Worm (Caenorhabditis elegans) whole organism, young adult: ENCODE results near the gene spp-10.
A peak's percentile ranks its signal among the peaks of the same experiment; 100 is the strongest.

Experiments
- B0261.1 ChIP-seq: sonication (generic microtip); optimal IDR thresholded peaks from 2 replicates; lab custom pipeline; 2016; ENCODE audit warnings: mild to moderate bottlenecking, missing genetic modification characterization, moderate library complexity, missing compliant biosample characterization
- B0336.3 ChIP-seq: fragments of 200-800 bp; sonication (Bioruptor generic); IDR thresholded peaks from 2 replicates; pipeline ENCODE4 v1.3.6; 2022; ENCODE audit warnings: missing genetic modification characterization, missing compliant biosample characterization
- F37B4.10 ChIP-seq: fragments of 200-800 bp; sonication (Bioruptor generic); IDR thresholded peaks from 2 replicates; pipeline ENCODE4 v1.3.6; 2022; ENCODE audit warnings: missing genetic modification characterization, missing compliant biosample characterization
- F39B2.1 ChIP-seq: fragments of 200-800 bp; sonication (Bioruptor generic); IDR thresholded peaks from 2 replicates; pipeline ENCODE4 v1.3.6; 2022; ENCODE audit warnings: missing genetic modification reagents, missing genetic modification characterization, missing compliant biosample characterization
- F55B11.4 ChIP-seq: sonication (generic microtip); optimal IDR thresholded peaks from 2 replicates; lab custom pipeline; 2016; ENCODE audit warnings: missing compliant biosample characterization, missing genetic modification characterization, borderline replicate concordance; ENCODE audit not compliant: insufficient read depth
- T26A5.8 ChIP-seq: sonication (generic microtip); optimal IDR thresholded peaks from 2 replicates; lab custom pipeline; 2016; ENCODE audit warnings: missing genetic modification characterization, missing compliant biosample characterization
- Y53F4B.3 ChIP-seq: fragments of 200-800 bp; sonication (Bioruptor generic); IDR thresholded peaks from 2 replicates; pipeline ENCODE4 v1.3.6; 2022; ENCODE audit warnings: missing genetic modification reagents, missing genetic modification characterization, missing compliant biosample characterization
- Y56A3A.18 ChIP-seq: fragments of 200-800 bp; sonication (Bioruptor generic); IDR thresholded peaks from 2 replicates; pipeline ENCODE4 v1.3.6; 2022; ENCODE audit warnings: missing genetic modification reagents, missing genetic modification characterization, missing compliant biosample characterization
- Y67H2A.10 ChIP-seq: fragments of 200-800 bp; sonication (Bioruptor generic); conservative IDR thresholded peaks from 2 replicates; pipeline ENCODE4 v1.3.6; 2022; ENCODE audit warnings: missing genetic modification reagents, missing genetic modification characterization, missing compliant biosample characterization
- Y79H2A.3 ChIP-seq: fragments of 200-800 bp; sonication (Bioruptor generic); conservative IDR thresholded peaks from 2 replicates; pipeline ENCODE4 v1.3.6; 2022; ENCODE audit warnings: missing genetic modification reagents, missing genetic modification characterization, missing compliant biosample characterization
- Y95B8A.8 ChIP-seq: fragments of 200-800 bp; sonication (Bioruptor generic); IDR thresholded peaks from 2 replicates; pipeline ENCODE4 v1.3.6; 2022; ENCODE audit warnings: missing genetic modification reagents, missing genetic modification characterization, missing compliant biosample characterization
- akir-1 ChIP-seq: fragments of 200-800 bp; sonication (Bioruptor generic); optimal IDR thresholded peaks from 2 replicates; lab custom pipeline; 2018; ENCODE audit warnings: mild to moderate bottlenecking, missing genetic modification characterization, moderate library complexity, missing compliant biosample characterization
- ama-1 ChIP-seq, 3 experiments: fragments of 150-350 bp in 1 of 3; sonication (generic microtip) in 2 of 3; optimal IDR thresholded peaks; 2 replicates each; lab custom pipeline; 2014 to 2018; ENCODE audit warnings: missing biosample characterization in 2 of 3, missing genetic modification characterization in 2 of 3, missing genetic modification reagents in 2 of 3
- aptf-2 ChIP-seq: fragments of 200-800 bp; sonication (Bioruptor generic); conservative IDR thresholded peaks from 2 replicates; pipeline ENCODE4 v1.3.6; 2022; ENCODE audit warnings: missing genetic modification reagents, missing genetic modification characterization, missing compliant biosample characterization
- attf-5 ChIP-seq: fragments of 200-800 bp; sonication (Bioruptor generic); optimal IDR thresholded peaks from 2 replicates; lab custom pipeline; 2018; ENCODE audit warnings: mild to moderate bottlenecking, missing genetic modification characterization, missing compliant biosample characterization
- bed-2 ChIP-seq: fragments of 200-800 bp; sonication (Bioruptor generic); IDR thresholded peaks from 2 replicates; pipeline ENCODE4 v1.3.6; 2022; ENCODE audit warnings: missing genetic modification reagents, missing genetic modification characterization, missing compliant biosample characterization
- ccch-3 ChIP-seq: fragments of 200-800 bp; sonication (Bioruptor generic); optimal IDR thresholded peaks from 2 replicates; lab custom pipeline; 2018; ENCODE audit warnings: mild to moderate bottlenecking, missing genetic modification characterization, missing compliant biosample characterization
- ceh-79 ChIP-seq: sonication (generic microtip); optimal IDR thresholded peaks from 2 replicates; lab custom pipeline; 2017; ENCODE audit warnings: mild to moderate bottlenecking, missing genetic modification characterization, missing compliant biosample characterization
- chd-7 ChIP-seq: sonication (generic microtip); optimal IDR thresholded peaks from 2 replicates; lab custom pipeline; 2016; ENCODE audit warnings: mild to moderate bottlenecking, missing genetic modification characterization, moderate library complexity, missing compliant biosample characterization
- die-1 ChIP-seq: sonication (generic microtip); optimal IDR thresholded peaks from 2 replicates; lab custom pipeline; 2016; ENCODE audit warnings: missing genotype, mild to moderate bottlenecking, missing genetic modification characterization, missing compliant biosample characterization
- dox-1 ChIP-seq: fragments of 200-800 bp; sonication (Bioruptor generic); IDR thresholded peaks from 2 replicates; pipeline ENCODE4 v1.3.6; 2022; ENCODE audit warnings: missing genetic modification reagents, missing genetic modification characterization, missing compliant biosample characterization
- egl-18 ChIP-seq: fragments of 200-800 bp; sonication (Bioruptor generic); IDR thresholded peaks from 2 replicates; pipeline ENCODE4 v1.3.6; 2022; ENCODE audit warnings: missing genetic modification reagents, missing genetic modification characterization, missing compliant biosample characterization
- him-1 ChIP-seq: sonication (generic microtip); optimal IDR thresholded peaks from 2 replicates; lab custom pipeline; 2016; ENCODE audit warnings: missing genotype, missing genetic modification reagents, missing genetic modification characterization, missing compliant biosample characterization
- hlh-26 ChIP-seq: fragments of 200-800 bp; sonication (Bioruptor generic); conservative IDR thresholded peaks from 2 replicates; pipeline ENCODE4 v1.3.6; 2022; ENCODE audit warnings: missing genetic modification reagents, missing genetic modification characterization, missing compliant biosample characterization
- hmg-1.2 ChIP-seq: fragments of 200-800 bp; sonication (Bioruptor generic); IDR thresholded peaks from 2 replicates; pipeline ENCODE4 v1.3.6; 2022; ENCODE audit warnings: missing genetic modification reagents, missing genetic modification characterization, missing compliant biosample characterization
- lin-26 ChIP-seq: fragments of 200-800 bp; sonication (Bioruptor generic); IDR thresholded peaks from 2 replicates; pipeline ENCODE4 v1.3.6; 2022; ENCODE audit warnings: missing genetic modification reagents, missing genetic modification characterization, missing compliant biosample characterization
- lin-35 ChIP-seq, 3 experiments: fragments of 150-350 bp in 2 of 3; sonication (generic microtip) in 1 of 3; optimal IDR thresholded peaks; 2 replicates each; lab custom pipeline; 2014 to 2018; ENCODE audit warnings: missing biosample characterization in 3 of 3, missing genetic modification characterization in 3 of 3, missing genetic modification reagents in 3 of 3
- lin-40 ChIP-seq: sonication (generic microtip); optimal IDR thresholded peaks from 2 replicates; lab custom pipeline; 2016; ENCODE audit warnings: missing genetic modification characterization, mild to moderate bottlenecking, missing compliant biosample characterization, missing genotype, missing genetic modification reagents
- madf-10 ChIP-seq: sonication (generic microtip); optimal IDR thresholded peaks from 2 replicates; lab custom pipeline; 2016; ENCODE audit warnings: mild to moderate bottlenecking, missing genetic modification characterization, missing compliant biosample characterization
- madf-8 ChIP-seq: fragments of 200-800 bp; sonication (Bioruptor generic); conservative IDR thresholded peaks from 2 replicates; pipeline ENCODE4 v1.3.6; 2022; ENCODE audit warnings: missing genetic modification reagents, missing genetic modification characterization, missing compliant biosample characterization
- mel-28 ChIP-seq: sonication (generic microtip); optimal IDR thresholded peaks from 2 replicates; lab custom pipeline; 2016; ENCODE audit warnings: borderline replicate concordance, mild to moderate bottlenecking, missing genetic modification characterization, missing compliant biosample characterization
- nfya-1 ChIP-seq: sonication (generic microtip); optimal IDR thresholded peaks from 2 replicates; lab custom pipeline; 2017; ENCODE audit warnings: antibody characterized with exemption, missing compliant biosample characterization, missing genetic modification characterization, borderline replicate concordance; ENCODE audit not compliant: insufficient read depth
- nhr-120 ChIP-seq: fragments of 200-800 bp; sonication (Bioruptor generic); IDR thresholded peaks from 2 replicates; pipeline ENCODE4 v1.3.6; 2022; ENCODE audit warnings: missing genetic modification characterization, missing compliant biosample characterization
- nhr-179 ChIP-seq: sonication (generic microtip); optimal IDR thresholded peaks from 2 replicates; lab custom pipeline; 2016; ENCODE audit warnings: mild to moderate bottlenecking, missing genetic modification characterization, missing compliant biosample characterization
- pha-4 ChIP-seq: fragments of 150-350 bp; sonication (generic microtip); optimal IDR thresholded peaks from 2 replicates; lab custom pipeline; 2014; ENCODE audit warnings: missing biosample characterization, missing genetic modification reagents, missing genetic modification characterization
- rec-8 ChIP-seq, 2 experiments: sonication (generic microtip); optimal IDR thresholded peaks; 2 replicates each; lab custom pipeline; 2016; ENCODE audit warnings: mild to moderate bottlenecking in 2 of 2, missing genetic modification characterization in 2 of 2, missing genetic modification reagents in 2 of 2, missing genotype in 2 of 2, missing biosample characterization in 1 of 2, missing compliant biosample characterization in 1 of 2, moderate library complexity in 1 of 2
- repo-1 ChIP-seq: sonication (generic microtip); optimal IDR thresholded peaks from 2 replicates; lab custom pipeline; 2017; ENCODE audit warnings: mild to moderate bottlenecking, missing genetic modification characterization, missing compliant biosample characterization
- snpc-1.3 ChIP-seq: sonication (generic microtip); optimal IDR thresholded peaks from 2 replicates; lab custom pipeline; 2017; ENCODE audit warnings: missing genetic modification characterization, mild to moderate bottlenecking, missing compliant biosample characterization, antibody characterized with exemption, moderate library complexity, missing genotype, missing genetic modification reagents; ENCODE audit not compliant: insufficient read depth
- snpc-3.4 ChIP-seq: sonication (generic microtip); optimal IDR thresholded peaks from 2 replicates; lab custom pipeline; 2017; ENCODE audit warnings: missing genetic modification characterization, mild to moderate bottlenecking, missing compliant biosample characterization, antibody characterized with exemption, moderate library complexity, missing genotype, missing genetic modification reagents
- snpc-4 ChIP-seq, 5 experiments: fragments of 150-350 bp in 1 of 5; sonication (generic microtip) in 4 of 5; optimal IDR thresholded peaks; 2 replicates each; lab custom pipeline; 2014 to 2018; ENCODE audit warnings: missing genetic modification characterization in 5 of 5, missing biosample characterization in 3 of 5, antibody characterized with exemption in 2 of 5, mild to moderate bottlenecking in 2 of 5, missing compliant biosample characterization in 2 of 5, missing genotype in 2 of 5, moderate library complexity in 2 of 5, missing genetic modification reagents in 1 of 5
- somi-1 ChIP-seq: fragments of 200-800 bp; sonication (Bioruptor generic); optimal IDR thresholded peaks from 2 replicates; lab custom pipeline; 2018; ENCODE audit warnings: mild to moderate bottlenecking, missing genetic modification characterization, missing compliant biosample characterization
- unc-130 ChIP-seq: sonication (generic microtip); optimal IDR thresholded peaks from 2 replicates; lab custom pipeline; 2016; ENCODE audit warnings: missing genetic modification reagents, missing genetic modification characterization, missing compliant biosample characterization
- xnd-1 ChIP-seq: sonication (generic microtip); optimal IDR thresholded peaks from 2 replicates; lab custom pipeline; 2016; ENCODE audit warnings: missing genotype, missing genetic modification reagents, missing genetic modification characterization, missing compliant biosample characterization
- zfh-2 ChIP-seq: fragments of 200-800 bp; sonication (Bioruptor generic); conservative IDR thresholded peaks from 2 replicates; pipeline ENCODE4 v1.3.6; 2022; ENCODE audit warnings: missing genetic modification reagents, missing genetic modification characterization, missing compliant biosample characterization
- ztf-26 ChIP-seq: sonication (generic microtip); optimal IDR thresholded peaks from 2 replicates; lab custom pipeline; 2017; ENCODE audit warnings: missing genetic modification characterization, missing compliant biosample characterization
- ztf-3 ChIP-seq: fragments of 200-800 bp; sonication (Bioruptor generic); optimal IDR thresholded peaks from 2 replicates; lab custom pipeline; 2018; ENCODE audit warnings: mild to moderate bottlenecking, missing genetic modification characterization, missing compliant biosample characterization

Gene spp-10

DNA sequence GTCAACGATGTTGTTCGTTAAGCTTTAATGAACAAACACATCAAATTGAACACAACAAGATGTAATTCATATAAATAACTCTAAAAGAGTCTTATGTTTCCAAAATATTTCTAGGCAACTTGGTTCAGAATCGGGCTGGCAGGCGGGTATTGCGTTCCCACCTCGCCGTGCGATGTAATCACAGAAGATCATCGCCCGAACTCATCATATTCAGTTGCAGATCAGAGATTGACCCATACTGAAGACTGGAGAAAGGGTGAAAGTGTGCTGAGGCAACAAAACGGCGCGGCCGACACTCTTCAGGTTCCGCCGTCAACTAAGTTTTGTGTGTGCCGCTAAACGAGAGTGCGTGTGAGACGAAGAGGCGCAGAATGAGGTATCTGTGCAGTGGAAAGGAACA is 48.5 kb upstream of the spp-10 start (continued):
- TF ChIP-seq B0261.1 (tag; lab: Kevin White, UChicago) = peak; percentile 41
- TF ChIP-seq egl-18 (GFP tag; lab: Robert Waterston, UW) = 0 out of 2 replicates have a peak, but pooled peaks have one; percentile 35
- TF ChIP-seq hmg-1.2 (GFP tag; lab: Robert Waterston, UW) = peak; percentile 100
- no peak for TF ChIP-seq T26A5.8
- no peak for TF ChIP-seq ceh-79
- peak; percentile 56 for TF ChIP-seq die-1
- no peak for TF ChIP-seq akir-1 (GFP tag; lab: Kevin White, UChicago)
- TF ChIP-seq chd-7 = peak; percentile 73
- peak; percentile 98; the same call in 1 of the 2 replicates for TF ChIP-seq dox-1
- peak; percentile 72 for TF ChIP-seq ama-1 (optimal IDR thresholded peaks at IDR 0.05; lab: Kevin White, UChicago)
- TF ChIP-seq ama-1 (GFP tag; optimal IDR thresholded peaks at IDR 0.05; lab: Kevin White, UChicago) = no peak
- peak in 1 of 3 experiments; percentile 20 for TF ChIP-seq lin-35 (GFP tag; optimal IDR thresholded peaks at IDR 0.05; lab: Kevin White, UChicago)
- TF ChIP-seq somi-1 (GFP tag; lab: Kevin White, UChicago) = peak; percentile 70
- TF ChIP-seq madf-8 (GFP tag; lab: Robert Waterston, UW) = peak; percentile 60
- TF ChIP-seq Y53F4B.3 (GFP tag; lab: Robert Waterston, UW) = peak; percentile 51; the same call in 1 of the 2 replicates
- peak; percentile 74 for TF ChIP-seq F39B2.1 (GFP tag; lab: Robert Waterston, UW)
- no peak for TF ChIP-seq nfya-1 (tag; lab: Kevin White, UChicago)
- TF ChIP-seq xnd-1 (tag; lab: Kevin White, UChicago) = peak; percentile 57
- no peak for TF ChIP-seq pha-4
- peak; percentile 94 for TF ChIP-seq him-1 (tag; lab: Kevin White, UChicago)
- TF ChIP-seq aptf-2 (GFP tag; lab: Robert Waterston, UW) = no peak
- TF ChIP-seq ccch-3 = no peak
- TF ChIP-seq lin-26 (GFP tag; lab: Robert Waterston, UW) = no peak
- 0 out of 2 replicates have a peak, but pooled peaks have one; percentile 39 for TF ChIP-seq Y67H2A.10
- TF ChIP-seq ztf-26 (tag; lab: Kevin White, UChicago) = peak; percentile 77
- peak; percentile 70; the same call in 1 of the 2 replicates for TF ChIP-seq Y95B8A.8 (GFP tag; lab: Robert Waterston, UW)
- no peak for TF ChIP-seq F55B11.4 (tag; lab: Kevin White, UChicago)
- no peak for TF ChIP-seq bed-2 (GFP tag; lab: Robert Waterston, UW)
- TF ChIP-seq Y56A3A.18 (GFP tag; lab: Robert Waterston, UW) = peak; percentile 85
- TF ChIP-seq F37B4.10 = 0 out of 2 replicates have a peak, but pooled peaks have one; percentile 18
- no peak for TF ChIP-seq nhr-179 (tag; lab: Kevin White, UChicago)
- TF ChIP-seq madf-10 = peak; percentile 75
- no peak for TF ChIP-seq hlh-26 (GFP tag; lab: Robert Waterston, UW)
- peak; percentile 74 for TF ChIP-seq unc-130 (GFP tag; lab: Kevin White, UChicago)
- TF ChIP-seq rec-8 (tag; optimal IDR thresholded peaks at IDR 0.05; lab: Kevin White, UChicago) = peak in 1 of 2 experiments; percentile 20
- TF ChIP-seq snpc-4 (GFP tag; optimal IDR thresholded peaks at IDR 0.05; lab: Kevin White, UChicago) = peak; percentile 99
- TF ChIP-seq snpc-4 (tag; optimal IDR thresholded peaks at IDR 0.05; lab: Kevin White, UChicago) = peak; percentile 99 to 100 (median 99)
- peak; percentile 90 for TF ChIP-seq repo-1 (tag; lab: Kevin White, UChicago)
- TF ChIP-seq lin-40 = peak; percentile 85
- TF ChIP-seq Y79H2A.3 = 0 out of 2 replicates have a peak, but pooled peaks have one; percentile 16
- TF ChIP-seq B0336.3 (GFP tag; lab: Robert Waterston, UW) = peak; percentile 98
- no peak for TF ChIP-seq nhr-120 (GFP tag; lab: Robert Waterston, UW)
- peak; percentile 98 for TF ChIP-seq snpc-3.4 (tag; lab: Kevin White, UChicago)
- TF ChIP-seq mel-28 = no peak
- TF ChIP-seq ztf-3 (GFP tag; lab: Kevin White, UChicago) = peak; percentile 38
- peak; percentile 95 for TF ChIP-seq snpc-1.3 (tag; lab: Kevin White, UChicago)
- TF ChIP-seq zfh-2 (GFP tag; lab: Robert Waterston, UW) = no peak
- TF ChIP-seq attf-5 (GFP tag; lab: Kevin White, UChicago) = peak; percentile 57
